Fruit fly (Drosophila melanogaster) whole organism, embryonic: ENCODE measurements around the gene mats.

ENCODE experiments used
- ATbp ChIP-seq: fragments of 200-800 bp; sonication (Bioruptor generic); optimal IDR thresholded peaks from 2 replicates; lab custom pipeline; 2017; ENCODE audit warnings: missing biosample characterization, mild to moderate bottlenecking, missing genetic modification characterization, missing genetic modification reagents
- Atf3 ChIP-seq: fragments of 200-800 bp; sonication (Bioruptor generic); optimal IDR thresholded peaks from 3 replicates; lab custom pipeline; 2016; ENCODE audit warnings: missing biosample characterization, missing genetic modification characterization
- Atf6 ChIP-seq: fragments of 200-800 bp; sonication (Bioruptor generic); IDR thresholded peaks from 2 replicates; pipeline ENCODE4 v1.3.6; 2022; ENCODE audit warnings: missing biosample characterization, missing genetic modification characterization
- Awh ChIP-seq: fragments of 200-800 bp; sonication (Bioruptor generic); IDR thresholded peaks from 2 replicates; pipeline ENCODE4, ENCODE4 v1.3.6; 2022; ENCODE audit warnings: missing biosample characterization, missing genetic modification characterization
- BEAF-32 ChIP-seq: fragments of 200-800 bp; sonication (Bioruptor generic); optimal IDR thresholded peaks from 3 replicates; lab custom pipeline; 2017; ENCODE audit warnings: missing biosample characterization, missing genetic modification characterization, mild to moderate bottlenecking, moderate library complexity, missing genetic modification reagents
- CG10979 ChIP-seq: fragments of 200-800 bp; sonication (Bioruptor generic); optimal IDR thresholded peaks from 2 replicates; lab custom pipeline; 2018; ENCODE audit warnings: missing biosample characterization, mild to moderate bottlenecking, missing genetic modification characterization, moderate library complexity
- CG14710 ChIP-seq: fragments of 200-800 bp; sonication (Bioruptor generic); optimal IDR thresholded peaks from 3 replicates; lab custom pipeline; 2019; ENCODE audit warnings: missing biosample characterization, mild to moderate bottlenecking, missing genetic modification characterization, moderate library complexity
- CG14965 ChIP-seq: fragments of 200-800 bp; sonication (Bioruptor generic); optimal IDR thresholded peaks from 2 replicates; lab custom pipeline; 2016; ENCODE audit warnings: missing biosample characterization, missing genetic modification characterization, borderline replicate concordance
- CG15269 ChIP-seq: fragments of 200-800 bp; sonication (Bioruptor generic); optimal IDR thresholded peaks from 2 replicates; lab custom pipeline; 2018; ENCODE audit warnings: missing biosample characterization, mild to moderate bottlenecking, missing genetic modification characterization, moderate library complexity
- CG15696 ChIP-seq: fragments of 200-800 bp; sonication (Bioruptor generic); optimal IDR thresholded peaks from 2 replicates; lab custom pipeline; 2019; ENCODE audit warnings: missing biosample characterization, mild to moderate bottlenecking, missing genetic modification characterization, moderate library complexity
- CG18011 ChIP-seq: fragments of 200-800 bp; sonication (Bioruptor generic); optimal IDR thresholded peaks from 2 replicates; lab custom pipeline; 2017; ENCODE audit warnings: missing biosample characterization, missing genetic modification characterization, mild to moderate bottlenecking, moderate library complexity, missing genotype
- CG18599 ChIP-seq: fragments of 200-800 bp; sonication (Bioruptor generic); optimal IDR thresholded peaks from 3 replicates; lab custom pipeline; 2017; ENCODE audit warnings: missing biosample characterization, missing genetic modification characterization, mild to moderate bottlenecking, moderate library complexity, missing genetic modification reagents
- CG30020 ChIP-seq: fragments of 200-800 bp; optimal IDR thresholded peaks from 2 replicates; lab custom pipeline; 2019; ENCODE audit warnings: missing biosample characterization, mild to moderate bottlenecking, missing genetic modification characterization, moderate library complexity
- CG32532 ChIP-seq: fragments of 200-800 bp; sonication (Bioruptor generic); IDR thresholded peaks from 2 replicates; pipeline ENCODE4 v1.3.6; 2022; ENCODE audit warnings: missing biosample characterization, missing genetic modification characterization
- CG42726 ChIP-seq: fragments of 200-800 bp; sonication (Bioruptor generic); IDR thresholded peaks from 2 replicates; pipeline ENCODE4 v1.3.6; 2022; ENCODE audit warnings: missing biosample characterization, missing genetic modification characterization; ENCODE audit not compliant: partially characterized antibody
- CG4404 ChIP-seq: fragments of 200-800 bp; sonication (Bioruptor generic); IDR thresholded peaks from 2 replicates; pipeline ENCODE4 v1.3.6; 2022; ENCODE audit warnings: missing biosample characterization, missing genetic modification characterization
- CG8290 ChIP-seq, 3 experiments: fragments of 200-800 bp; sonication (Bioruptor generic); optimal IDR thresholded peaks; 2 replicates each; lab custom pipeline; 2016 to 2019; ENCODE audit warnings: missing biosample characterization in 3 of 3, missing genetic modification characterization in 3 of 3, mild to moderate bottlenecking in 2 of 3, moderate library complexity in 1 of 3
- CG8944 ChIP-seq: fragments of 200-800 bp; sonication (Bioruptor generic); optimal IDR thresholded peaks from 3 replicates; lab custom pipeline; 2016; ENCODE audit warnings: missing biosample characterization, missing genetic modification characterization
- CG9215 ChIP-seq: fragments of 200-800 bp; sonication (Bioruptor generic); IDR thresholded peaks from 2 replicates; pipeline ENCODE4 v1.3.6; 2022; ENCODE audit warnings: missing biosample characterization, missing genetic modification characterization
- CG9817 ChIP-seq: fragments of 200-800 bp; sonication (Bioruptor generic); optimal IDR thresholded peaks from 2 replicates; lab custom pipeline; 2018; ENCODE audit warnings: missing biosample characterization, mild to moderate bottlenecking, missing genetic modification characterization, moderate library complexity
- Camta ChIP-seq: fragments of 200-800 bp; sonication (Bioruptor generic); optimal IDR thresholded peaks from 2 replicates; lab custom pipeline; 2016; ENCODE audit warnings: missing biosample characterization, missing genetic modification characterization
- CoRest ChIP-seq: fragments of 200-800 bp; sonication (Bioruptor generic); optimal IDR thresholded peaks from 3 replicates; lab custom pipeline; 2018; ENCODE audit warnings: missing biosample characterization, mild to moderate bottlenecking, missing genetic modification characterization, moderate library complexity
- Doc3 ChIP-seq: fragments of 200-800 bp; sonication (Bioruptor generic); IDR thresholded peaks from 3 replicates; pipeline ENCODE4 v1.3.6; 2022; ENCODE audit warnings: missing biosample characterization, missing genetic modification characterization; ENCODE audit not compliant: partially characterized antibody
- Dp ChIP-seq: fragments of 200-800 bp; sonication (Bioruptor generic); optimal IDR thresholded peaks from 2 replicates; lab custom pipeline; 2018; ENCODE audit warnings: missing biosample characterization, mild to moderate bottlenecking, missing genetic modification characterization, moderate library complexity
- Hand ChIP-seq: fragments of 200-800 bp; sonication (Bioruptor generic); optimal IDR thresholded peaks from 2 replicates; lab custom pipeline; 2017; ENCODE audit warnings: mild to moderate bottlenecking, missing biosample characterization, missing genetic modification reagents, missing genetic modification characterization
- Lpt ChIP-seq: fragments of >200 bp; optimal IDR thresholded peaks from 2 replicates; lab custom pipeline; 2018; ENCODE audit warnings: missing biosample characterization, missing genetic modification characterization
- Med ChIP-seq: fragments of 200-800 bp; sonication (Bioruptor generic); peaks from one replicate; lab custom pipeline; 2016; ENCODE audit warnings: missing biosample characterization, missing genetic modification characterization, mild to moderate bottlenecking, inconsistent platforms, moderate library complexity
- NC2α ChIP-seq: fragments of 200-800 bp; sonication (Bioruptor generic); optimal IDR thresholded peaks from 2 replicates; lab custom pipeline; 2016; ENCODE audit warnings: missing biosample characterization, missing genetic modification characterization
- Nf-YB ChIP-seq: fragments of 200-800 bp; sonication (Bioruptor generic); optimal IDR thresholded peaks from 3 replicates; lab custom pipeline; 2019; ENCODE audit warnings: missing biosample characterization, mild to moderate bottlenecking, missing genetic modification characterization, moderate library complexity
- Tbp ChIP-seq: fragments of >200 bp; optimal IDR thresholded peaks from 2 replicates; lab custom pipeline; 2018; ENCODE audit warnings: missing biosample characterization, missing genetic modification characterization
- Trl ChIP-seq, 3 experiments: fragments of >200 bp in 2 of 3; fragments of 200-800 bp in 1 of 3; sonication (Bioruptor generic) in 1 of 3; optimal IDR thresholded peaks; 2 replicates in 1 of 3; 3 replicates in 2 of 3; lab custom pipeline; 2016 to 2017; ENCODE audit warnings: missing biosample characterization in 1 of 3, missing genetic modification characterization in 1 of 3
- Xbp1 ChIP-seq: fragments of 200-800 bp; sonication (Bioruptor generic); optimal IDR thresholded peaks from 3 replicates; lab custom pipeline; 2016; ENCODE audit warnings: missing biosample characterization, mild to moderate bottlenecking, missing genetic modification characterization
- aop ChIP-seq: fragments of 200-800 bp; sonication (Bioruptor generic); IDR thresholded peaks from 2 replicates; pipeline ENCODE4 v1.3.6; 2022; ENCODE audit warnings: missing biosample characterization, missing genetic modification characterization
- cg ChIP-seq: fragments of 200-800 bp; sonication (Bioruptor generic); optimal IDR thresholded peaks from 3 replicates; lab custom pipeline; 2019; ENCODE audit warnings: missing biosample characterization, mild to moderate bottlenecking, missing genetic modification characterization, moderate library complexity
- corto ChIP-seq: fragments of 200-800 bp; sonication (Bioruptor generic); optimal IDR thresholded peaks from 2 replicates; lab custom pipeline; 2016; ENCODE audit warnings: missing biosample characterization, mild to moderate bottlenecking, missing genetic modification characterization, moderate library complexity
- exex ChIP-seq: fragments of 200-800 bp; sonication (Bioruptor generic); optimal IDR thresholded peaks from 4 replicates; lab custom pipeline; 2018; ENCODE audit warnings: missing biosample characterization, mild to moderate bottlenecking, missing genetic modification characterization, moderate library complexity
- fd96Cb ChIP-seq: fragments of 200-800 bp; sonication (Bioruptor generic); optimal IDR thresholded peaks from 2 replicates; lab custom pipeline; 2018; ENCODE audit warnings: missing biosample characterization, mild to moderate bottlenecking, missing genetic modification characterization, moderate library complexity
- gt ChIP-seq: fragments of 200-800 bp; sonication (Bioruptor generic); IDR thresholded peaks from 2 replicates; pipeline ENCODE4 v1.3.6; 2022; ENCODE audit warnings: missing biosample characterization, missing genetic modification characterization
- nerfin-2 ChIP-seq: fragments of 200-800 bp; sonication (Bioruptor generic); IDR thresholded peaks from 2 replicates; pipeline ENCODE4 v1.3.6; 2022; ENCODE audit warnings: missing biosample characterization, missing genetic modification characterization; ENCODE audit not compliant: partially characterized antibody
- nmo ChIP-seq: fragments of 200-800 bp; sonication (Bioruptor generic); optimal IDR thresholded peaks from 2 replicates; lab custom pipeline; 2018; ENCODE audit warnings: missing biosample characterization, mild to moderate bottlenecking, missing genetic modification characterization, moderate library complexity
- org-1 ChIP-seq: fragments of 200-800 bp; sonication (Bioruptor generic); optimal IDR thresholded peaks from 2 replicates; lab custom pipeline; 2017; ENCODE audit warnings: missing biosample characterization, missing genetic modification characterization
- pho ChIP-seq: fragments of 200-800 bp; sonication (Bioruptor generic); optimal IDR thresholded peaks from 2 replicates; lab custom pipeline; 2016; ENCODE audit warnings: missing biosample characterization, missing genetic modification characterization
- pzg ChIP-seq: fragments of 200-800 bp; sonication (Bioruptor generic); optimal IDR thresholded peaks from 3 replicates; lab custom pipeline; 2018; ENCODE audit warnings: missing biosample characterization, mild to moderate bottlenecking, missing genetic modification characterization, moderate library complexity
- row ChIP-seq: fragments of 200-800 bp; sonication (Bioruptor generic); IDR thresholded peaks from 3 replicates; pipeline ENCODE4 v1.3.6; 2022; ENCODE audit warnings: missing biosample characterization, missing genetic modification characterization
- sens ChIP-seq: fragments of 200-800 bp; sonication (Bioruptor generic); peaks from one replicate; lab custom pipeline; 2016; ENCODE audit warnings: missing biosample characterization, missing genetic modification characterization
- tna ChIP-seq: fragments of 200-800 bp; sonication (Bioruptor generic); IDR thresholded peaks from 2 replicates; pipeline ENCODE4 v1.3.6; 2022; ENCODE audit warnings: missing biosample characterization, missing genetic modification characterization; ENCODE audit not compliant: partially characterized antibody
- yki ChIP-seq: fragments of >200 bp; optimal IDR thresholded peaks from 3 replicates; lab custom pipeline; 2018

The mats gene

dm6 chr3R:22461673-22462585 is 41.0 kb downstream of the mats start, which contains the start of the genes Rpn7 and AP-2mu (continued):
- peak; percentile 78 for TF ChIP-seq sens (GFP tag; lab: Kevin White, UChicago)
- TF ChIP-seq CG18599 (GFP tag; lab: Kevin White, UChicago) = no peak
- no peak for TF ChIP-seq CG18011
- TF ChIP-seq CG8290 (GFP tag; optimal IDR thresholded peaks at IDR 0.05; lab: Kevin White, UChicago) = no peak
- no peak for TF ChIP-seq CG8290 (tag; optimal IDR thresholded peaks at IDR 0.05; lab: Kevin White, UChicago)
- TF ChIP-seq CG30020 = peak; percentile 82
- no peak for TF ChIP-seq ATbp (GFP tag; lab: Kevin White, UChicago)
- no peak for TF ChIP-seq aop (GFP tag; lab: Robert Waterston, UW)
- TF ChIP-seq Tbp (GFP tag; lab: Kevin White, UChicago) = no peak
- TF ChIP-seq Lpt (GFP tag; lab: Kevin White, UChicago) = no peak
- TF ChIP-seq CG10979 (tag; lab: Kevin White, UChicago) = no peak
- TF ChIP-seq corto (GFP tag; lab: Kevin White, UChicago) = no peak
- no peak for TF ChIP-seq CG14965
- peak; percentile 53 for TF ChIP-seq nmo (GFP tag; lab: Kevin White, UChicago)
- no peak for TF ChIP-seq NC2α (GFP tag; lab: Kevin White, UChicago)
- no peak for TF ChIP-seq CG15696 (tag; lab: Kevin White, UChicago)
- no peak for TF ChIP-seq org-1 (GFP tag; lab: Kevin White, UChicago)
- no peak for TF ChIP-seq CG9215 (GFP tag; lab: Robert Waterston, UW)
- no peak for TF ChIP-seq fd96Cb (tag; lab: Kevin White, UChicago)
- no peak for TF ChIP-seq Atf6
- no peak for TF ChIP-seq nerfin-2
- TF ChIP-seq CG14710 (tag; lab: Kevin White, UChicago) = peak; percentile 99
- no peak for TF ChIP-seq gt (GFP tag; lab: Robert Waterston, UW)
- TF ChIP-seq Awh (GFP tag; lab: Robert Waterston, UW) = no peak
- TF ChIP-seq Xbp1 (GFP tag; lab: Kevin White, UChicago) = peak; percentile 30
- TF ChIP-seq CG8944 = no peak
- TF ChIP-seq tna = no peak
- no peak for TF ChIP-seq yki
- no peak for TF ChIP-seq exex (tag; lab: Kevin White, UChicago)
- TF ChIP-seq CG4404 (GFP tag; lab: Robert Waterston, UW) = no peak
- TF ChIP-seq CG9817 (tag; lab: Kevin White, UChicago) = no peak
- TF ChIP-seq pho (GFP tag; lab: Kevin White, UChicago) = no peak
- peak; percentile 40 for TF ChIP-seq Dp (GFP tag; lab: Kevin White, UChicago)
- no peak for TF ChIP-seq CG32532 (GFP tag; lab: Robert Waterston, UW)
- no peak for TF ChIP-seq cg
- peak; percentile 54 for TF ChIP-seq Med (GFP tag; lab: Kevin White, UChicago)
- no peak for TF ChIP-seq Doc3 (GFP tag; lab: Robert Waterston, UW)
- TF ChIP-seq BEAF-32 (GFP tag; lab: Kevin White, UChicago) = peak; percentile 45
- TF ChIP-seq CoRest (tag; lab: Kevin White, UChicago) = peak; percentile 53
- no peak for TF ChIP-seq CG42726 (GFP tag; lab: Robert Waterston, UW)
- no peak for TF ChIP-seq CG15269
- TF ChIP-seq pzg = peak; percentile 52
- no peak for TF ChIP-seq Camta (GFP tag; lab: Kevin White, UChicago)
- peak; percentile 28; the same call in 1 of the 3 replicates for TF ChIP-seq row (GFP tag; lab: Robert Waterston, UW)
- no peak for TF ChIP-seq Hand (GFP tag; lab: Kevin White, UChicago)
- TF ChIP-seq Trl (optimal IDR thresholded peaks at IDR 0.05; lab: Kevin White, UChicago) = no peak
- no peak for TF ChIP-seq Trl (GFP tag; optimal IDR thresholded peaks at IDR 0.05; lab: Kevin White, UChicago)
- TF ChIP-seq Atf3 = no peak
- no peak for TF ChIP-seq Nf-YB
